Worm (Caenorhabditis elegans) whole organism, mixed stage, embryonic: Measurements from ENCODE around the gene php-3.

Source experiments
- blmp-1 ChIP-seq: fragments of 150-350 bp; optimal IDR thresholded peaks from 2 replicates; lab custom pipeline; 2014; ENCODE audit warnings: missing biosample characterization, missing genetic modification characterization
- elt-1 ChIP-seq: sonication (generic microtip); optimal IDR thresholded peaks from 2 replicates; lab custom pipeline; 2017; ENCODE audit warnings: missing genetic modification characterization, mild to moderate bottlenecking, missing compliant biosample characterization, antibody characterized with exemption, moderate library complexity, borderline replicate concordance; ENCODE audit not compliant: insufficient read depth
- elt-3 ChIP-seq: fragments of 150-350 bp; optimal IDR thresholded peaks from 2 replicates; lab custom pipeline; 2014; ENCODE audit warnings: missing biosample characterization, missing genetic modification characterization
- lin-13 ChIP-seq: fragments of 150-350 bp; optimal IDR thresholded peaks from 2 replicates; lab custom pipeline; 2014; ENCODE audit warnings: missing biosample characterization, missing genetic modification characterization
- lsy-2 ChIP-seq: fragments of 150-350 bp; optimal IDR thresholded peaks from 2 replicates; lab custom pipeline; 2014; ENCODE audit warnings: missing biosample characterization, missing genetic modification characterization
- mab-5 ChIP-seq: fragments of 150-350 bp; optimal IDR thresholded peaks from 2 replicates; lab custom pipeline; 2014; ENCODE audit warnings: missing biosample characterization, missing genetic modification characterization
- nhr-237 ChIP-seq: fragments of 150-350 bp; optimal IDR thresholded peaks from 2 replicates; lab custom pipeline; 2014; ENCODE audit warnings: missing biosample characterization, missing genetic modification characterization
- nhr-28 ChIP-seq: fragments of 150-350 bp; optimal IDR thresholded peaks from 2 replicates; lab custom pipeline; 2014; ENCODE audit warnings: missing biosample characterization, missing genetic modification characterization
- pha-4 ChIP-seq: fragments of 150-350 bp; optimal IDR thresholded peaks from 2 replicates; lab custom pipeline; 2018; ENCODE audit warnings: missing biosample characterization, missing genetic modification reagents, missing genetic modification characterization
- snpc-4 ChIP-seq: fragments of 150-350 bp; optimal IDR thresholded peaks from 2 replicates; lab custom pipeline; 2014; ENCODE audit warnings: missing biosample characterization, missing genetic modification characterization
- tbx-8 ChIP-seq: fragments of 200-800 bp; sonication (Bioruptor generic); optimal IDR thresholded peaks from 2 replicates; lab custom pipeline; 2018; ENCODE audit warnings: mild to moderate bottlenecking, missing genetic modification characterization, moderate library complexity, missing compliant biosample characterization
- unc-39 ChIP-seq: fragments of 150-350 bp; optimal IDR thresholded peaks from 2 replicates; lab custom pipeline; 2014; ENCODE audit warnings: missing biosample characterization, missing genetic modification characterization
- unc-62 ChIP-seq: fragments of 150-350 bp; optimal IDR thresholded peaks from 2 replicates; lab custom pipeline; 2014; ENCODE audit warnings: missing biosample characterization, missing genetic modification reagents, missing genetic modification characterization

ce11 chrIII:12064494-12064893 is 12.9 kb downstream of the php-3 start:
- TF ChIP-seq nhr-237 (tag; lab: Kevin White, UChicago) (no peak), unc-62 (GFP tag; lab: Kevin White, UChicago) (no peak), nhr-28 (tag; lab: Kevin White, UChicago) (no peak), lin-13 (tag; lab: Kevin White, UChicago) (no peak), blmp-1 (no peak), elt-3 (tag; lab: Kevin White, UChicago) (no peak), lsy-2 (tag; lab: Kevin White, UChicago) (no peak), snpc-4 (no peak), elt-1 (no peak), pha-4 (tag; lab: Kevin White, UChicago) (no peak), unc-39 (tag; lab: Kevin White, UChicago) (no peak), tbx-8 (GFP tag; lab: Kevin White, UChicago) (no peak), mab-5 (tag; lab: Kevin White, UChicago) (no peak)
